Worm (Caenorhabditis elegans): ENCODE data around the gene Y62H9A.8.

ce11 chrX:11885577-11885976 is 6.7 kb downstream of the Y62H9A.8 start, which contains the start of gene Y62H9A.7:
- TF ChIP-seq mls-2 (tag; optimal IDR thresholded peaks at IDR 0.05), result no peak
- no peak for TF ChIP-seq nhr-237 (tag; optimal IDR thresholded peaks at IDR 0.05)
- no peak for TF ChIP-seq unc-62 (GFP tag; optimal IDR thresholded peaks at IDR 0.05)
- TF ChIP-seq nhr-76 (tag; optimal IDR thresholded peaks at IDR 0.05), result no peak
- TF ChIP-seq ztf-11 (tag; optimal IDR thresholded peaks at IDR 0.05), result no peak
- TF ChIP-seq tbx-8 (GFP tag; optimal IDR thresholded peaks at IDR 0.05), result no peak
- TF ChIP-seq pha-4 (tag; optimal IDR thresholded peaks at IDR 0.05), result no peak

All from whole organism, mixed stage, embryonic.